Worm (Caenorhabditis elegans) whole organism, L1 larva: Measurements from ENCODE around the gene fli-1.

Experiments used
- C04F5.9 ChIP-seq: sonication (generic microtip); optimal IDR thresholded peaks from 2 replicates; lab custom pipeline; 2016; ENCODE audit warnings: missing genetic modification characterization, missing compliant biosample characterization
- Y116A8C.19 ChIP-seq: sonication (generic microtip); optimal IDR thresholded peaks from 2 replicates; lab custom pipeline; 2016; ENCODE audit warnings: missing compliant biosample characterization, missing genetic modification characterization, borderline replicate concordance
- alr-1 ChIP-seq: fragments of 200-800 bp; sonication (Bioruptor generic); optimal IDR thresholded peaks from 2 replicates; lab custom pipeline; 2018; ENCODE audit warnings: borderline replicate concordance, mild to moderate bottlenecking, missing genetic modification characterization, missing compliant biosample characterization
- aly-2 ChIP-seq: fragments of 150-350 bp; optimal IDR thresholded peaks from 2 replicates; lab custom pipeline; 2014; ENCODE audit warnings: missing biosample characterization, missing genetic modification characterization
- ama-1 ChIP-seq: fragments of 150-350 bp; optimal IDR thresholded peaks from 2 replicates; lab custom pipeline; 2014
- ceh-63 ChIP-seq: fragments of 200-800 bp; sonication (Bioruptor generic); optimal IDR thresholded peaks from 2 replicates; lab custom pipeline; 2018; ENCODE audit warnings: mild to moderate bottlenecking, missing genetic modification characterization, missing compliant biosample characterization
- ceh-8 ChIP-seq: fragments of 200-800 bp; sonication (Bioruptor generic); optimal IDR thresholded peaks from 2 replicates; lab custom pipeline; 2018; ENCODE audit warnings: mild to moderate bottlenecking, missing genetic modification characterization, moderate library complexity, missing compliant biosample characterization
- ceh-88 ChIP-seq: fragments of 200-800 bp; sonication (Bioruptor generic); IDR thresholded peaks from 2 replicates; pipeline ENCODE4 v1.3.6; 2022; ENCODE audit warnings: missing genetic modification characterization, missing compliant biosample characterization
- ceh-90 ChIP-seq: sonication (generic microtip); optimal IDR thresholded peaks from 2 replicates; lab custom pipeline; 2016; ENCODE audit warnings: missing genetic modification characterization, missing compliant biosample characterization
- ces-1 ChIP-seq: fragments of 150-350 bp; optimal IDR thresholded peaks from 2 replicates; lab custom pipeline; 2014; ENCODE audit warnings: missing biosample characterization, missing genetic modification reagents, missing genetic modification characterization
- dsc-1 ChIP-seq: sonication (generic microtip); optimal IDR thresholded peaks from 2 replicates; lab custom pipeline; 2016; ENCODE audit warnings: mild to moderate bottlenecking, missing genetic modification characterization, missing compliant biosample characterization
- efl-1 ChIP-seq, 4 experiments: fragments of 150-350 bp; optimal IDR thresholded peaks in 3 of 4; peaks in 1 of 4; 1 replicate in 1 of 4; 2 replicates in 3 of 4; lab custom pipeline; 2014; ENCODE audit warnings: missing biosample characterization in 2 of 4, missing genetic modification characterization in 2 of 4, missing genetic modification reagents in 2 of 4
- efl-3 ChIP-seq: fragments of 200-800 bp; sonication (Bioruptor generic); optimal IDR thresholded peaks from 2 replicates; lab custom pipeline; 2018; ENCODE audit warnings: mild to moderate bottlenecking, missing genetic modification characterization, missing compliant biosample characterization
- egl-13 ChIP-seq: sonication (generic microtip); optimal IDR thresholded peaks from 2 replicates; lab custom pipeline; 2016; ENCODE audit warnings: missing genotype, missing genetic modification reagents, missing genetic modification characterization, missing compliant biosample characterization
- elt-2 ChIP-seq: sonication (generic microtip); optimal IDR thresholded peaks from 2 replicates; lab custom pipeline; 2016; ENCODE audit warnings: missing genetic modification characterization, mild to moderate bottlenecking, inconsistent platforms, missing compliant biosample characterization, missing genetic modification reagents
- elt-3 ChIP-seq, 6 experiments: fragments of 150-350 bp in 1 of 6; sonication (generic microtip); optimal IDR thresholded peaks; 2 replicates each; lab custom pipeline; 2017 to 2018; ENCODE audit warnings: missing biosample characterization in 6 of 6, missing genetic modification characterization in 6 of 6, inconsistent platforms in 1 of 6
- fkh-10 ChIP-seq: sonication (generic microtip); optimal IDR thresholded peaks from 2 replicates; lab custom pipeline; 2017; ENCODE audit warnings: missing biosample characterization, missing genetic modification reagents, missing genetic modification characterization
- fkh-4 ChIP-seq: sonication (generic microtip); optimal IDR thresholded peaks from 2 replicates; lab custom pipeline; 2016; ENCODE audit warnings: missing compliant biosample characterization, missing genetic modification characterization, borderline replicate concordance
- fos-1 ChIP-seq: fragments of 150-350 bp; optimal IDR thresholded peaks from 2 replicates; lab custom pipeline; 2014; ENCODE audit warnings: missing biosample characterization, missing genetic modification characterization
- grh-1 ChIP-seq: fragments of 200-800 bp; sonication (Bioruptor generic); IDR thresholded peaks from 2 replicates; pipeline ENCODE4 v1.3.6; 2022; ENCODE audit warnings: missing genetic modification reagents, missing genetic modification characterization, missing compliant biosample characterization
- hlh-17 ChIP-seq: fragments of 200-800 bp; sonication (Bioruptor generic); optimal IDR thresholded peaks from 2 replicates; lab custom pipeline; 2018; ENCODE audit warnings: missing genetic modification characterization, mild to moderate bottlenecking, missing compliant biosample characterization, moderate library complexity, borderline replicate concordance
- hlh-4 ChIP-seq: sonication (generic microtip); optimal IDR thresholded peaks from 2 replicates; lab custom pipeline; 2016; ENCODE audit warnings: mild to moderate bottlenecking, missing genetic modification characterization, missing compliant biosample characterization
- irx-1 ChIP-seq: sonication (generic microtip); optimal IDR thresholded peaks from 2 replicates; lab custom pipeline; 2016; ENCODE audit warnings: missing genetic modification characterization, missing compliant biosample characterization
- isw-1 ChIP-seq: fragments of 200-800 bp; sonication (Bioruptor generic); IDR thresholded peaks from 2 replicates; pipeline ENCODE4 v1.3.6; 2022; ENCODE audit warnings: missing genetic modification characterization, missing compliant biosample characterization
- jun-1 ChIP-seq: fragments of 150-350 bp; optimal IDR thresholded peaks from 2 replicates; lab custom pipeline; 2014; ENCODE audit warnings: missing biosample characterization, missing genetic modification reagents, missing genetic modification characterization
- lin-13 ChIP-seq: fragments of 150-350 bp; optimal IDR thresholded peaks from 2 replicates; lab custom pipeline; 2014; ENCODE audit warnings: missing biosample characterization, missing genetic modification reagents, missing genetic modification characterization
- lin-14 ChIP-seq: fragments of 200-800 bp; sonication (Bioruptor generic); optimal IDR thresholded peaks from 2 replicates; lab custom pipeline; 2018; ENCODE audit warnings: mild to moderate bottlenecking, missing genetic modification characterization, moderate library complexity, missing compliant biosample characterization
- lin-15B ChIP-seq: fragments of 150-350 bp; sonication (generic microtip); optimal IDR thresholded peaks from 3 replicates; lab custom pipeline; 2014; ENCODE audit warnings: missing biosample characterization, missing genetic modification characterization
- lin-35 ChIP-seq, 2 experiments: fragments of 150-350 bp; optimal IDR thresholded peaks; 2 replicates each; lab custom pipeline; 2014; ENCODE audit warnings: missing biosample characterization in 2 of 2, missing genetic modification characterization in 2 of 2, missing genetic modification reagents in 2 of 2
- lir-3 ChIP-seq: sonication (generic microtip); optimal IDR thresholded peaks from 2 replicates; lab custom pipeline; 2016; ENCODE audit warnings: mild to moderate bottlenecking, missing genetic modification characterization, moderate library complexity, missing compliant biosample characterization; ENCODE audit not compliant: poor library complexity
- lsy-2 ChIP-seq, 2 experiments: fragments of 150-350 bp; optimal IDR thresholded peaks; 2 replicates each; lab custom pipeline; 2014; ENCODE audit warnings: missing biosample characterization in 2 of 2, missing genetic modification characterization in 2 of 2
- mab-9 ChIP-seq: fragments of 200-800 bp; sonication (Bioruptor generic); IDR thresholded peaks from 2 replicates; pipeline ENCODE4 v1.3.6; 2022; ENCODE audit warnings: missing genetic modification reagents, missing genetic modification characterization, missing compliant biosample characterization
- mef-2 ChIP-seq: fragments of 150-350 bp; optimal IDR thresholded peaks from 2 replicates; lab custom pipeline; 2014; ENCODE audit warnings: missing biosample characterization, missing genetic modification characterization
- nhr-19 ChIP-seq: fragments of 200-800 bp; sonication (Bioruptor generic); conservative IDR thresholded peaks from 2 replicates; pipeline ENCODE4 v1.3.6; 2022; ENCODE audit warnings: missing genetic modification characterization, missing compliant biosample characterization
- nhr-28 ChIP-seq: fragments of 150-350 bp; optimal IDR thresholded peaks from 2 replicates; lab custom pipeline; 2014; ENCODE audit warnings: missing biosample characterization, missing genetic modification characterization
- nhr-71 ChIP-seq: sonication (generic microtip); optimal IDR thresholded peaks from 2 replicates; lab custom pipeline; 2016; ENCODE audit warnings: mild to moderate bottlenecking, missing genetic modification characterization, moderate library complexity, missing compliant biosample characterization
- nhr-76 ChIP-seq: sonication (generic microtip); optimal IDR thresholded peaks from 2 replicates; lab custom pipeline; 2017; ENCODE audit warnings: missing biosample characterization, missing genetic modification characterization
- nhr-77 ChIP-seq: fragments of 150-350 bp; optimal IDR thresholded peaks from 2 replicates; lab custom pipeline; 2014; ENCODE audit warnings: missing biosample characterization, missing genetic modification characterization
- nhr-84 ChIP-seq: sonication (generic microtip); optimal IDR thresholded peaks from 2 replicates; lab custom pipeline; 2017; ENCODE audit warnings: missing biosample characterization, missing genetic modification characterization
- nhr-90 ChIP-seq: sonication (generic microtip); optimal IDR thresholded peaks from 2 replicates; lab custom pipeline; 2016; ENCODE audit warnings: mild to moderate bottlenecking, missing genetic modification characterization, missing compliant biosample characterization; ENCODE audit not compliant: poor library complexity
- pag-3 ChIP-seq: sonication (generic microtip); optimal IDR thresholded peaks from 2 replicates; lab custom pipeline; 2017; ENCODE audit warnings: missing genetic modification characterization, mild to moderate bottlenecking, missing compliant biosample characterization, antibody characterized with exemption, borderline replicate concordance; ENCODE audit not compliant: insufficient read depth
- pqm-1 ChIP-seq: sonication (generic microtip); optimal IDR thresholded peaks from 3 replicates; lab custom pipeline; 2017; ENCODE audit warnings: missing biosample characterization, missing genetic modification characterization
- rnt-1 ChIP-seq: sonication (generic microtip); optimal IDR thresholded peaks from 2 replicates; lab custom pipeline; 2016; ENCODE audit warnings: mild to moderate bottlenecking, missing genetic modification characterization, moderate library complexity, missing compliant biosample characterization
- snpc-4 ChIP-seq: fragments of 150-350 bp; optimal IDR thresholded peaks from 2 replicates; lab custom pipeline; 2014; ENCODE audit warnings: missing biosample characterization, missing genetic modification characterization
- swsn-7 ChIP-seq: sonication (generic microtip); optimal IDR thresholded peaks from 2 replicates; lab custom pipeline; 2016; ENCODE audit warnings: missing genetic modification characterization, missing compliant biosample characterization
- tbx-2 ChIP-seq: sonication (generic microtip); optimal IDR thresholded peaks from 2 replicates; lab custom pipeline; 2016; ENCODE audit warnings: missing genetic modification characterization, missing compliant biosample characterization
- unc-30 ChIP-seq: sonication (generic microtip); optimal IDR thresholded peaks from 2 replicates; lab custom pipeline; 2017; ENCODE audit warnings: missing biosample characterization, missing genetic modification characterization
- unc-86 ChIP-seq: sonication (generic microtip); optimal IDR thresholded peaks from 2 replicates; lab custom pipeline; 2016; ENCODE audit warnings: missing genetic modification characterization, missing compliant biosample characterization
- unc-98 ChIP-seq: fragments of 200-800 bp; sonication (Bioruptor generic); IDR thresholded peaks from 2 replicates; pipeline ENCODE4 v1.3.6; 2022; ENCODE audit warnings: missing genetic modification characterization, missing compliant biosample characterization
- vab-15 ChIP-seq: sonication (generic microtip); optimal IDR thresholded peaks from 2 replicates; lab custom pipeline; 2017; ENCODE audit warnings: missing genotype, mild to moderate bottlenecking, missing genetic modification characterization, missing compliant biosample characterization
- xbp-1 ChIP-seq: sonication (generic microtip); optimal IDR thresholded peaks from 2 replicates; lab custom pipeline; 2016; ENCODE audit warnings: missing genetic modification characterization, missing compliant biosample characterization
- zag-1 ChIP-seq: fragments of 150-350 bp; optimal IDR thresholded peaks from 2 replicates; lab custom pipeline; 2014; ENCODE audit warnings: missing biosample characterization, missing genetic modification characterization
- ztf-11 ChIP-seq, 2 experiments: sonication (generic microtip); optimal IDR thresholded peaks; 2 replicates each; lab custom pipeline; 2016 to 2017; ENCODE audit warnings: missing genetic modification characterization in 2 of 2, missing biosample characterization in 1 of 2, missing compliant biosample characterization in 1 of 2

Gene fli-1

ce11 chrIII:8689655-8690054 lies 6.1 kb upstream of the fli-1 start, which contains the start of gene B0303.4 (continued):
- peak in 1 of 6 experiments; percentile 67 for TF ChIP-seq elt-3 (tag; optimal IDR thresholded peaks at IDR 0.05; lab: Kevin White, UChicago)
- TF ChIP-seq pag-3 (tag; lab: Kevin White, UChicago) = peak; percentile 43
- TF ChIP-seq ztf-11 (tag; optimal IDR thresholded peaks at IDR 0.05; lab: Kevin White, UChicago) = no peak
- no peak for TF ChIP-seq hlh-17 (GFP tag; lab: Kevin White, UChicago)
- no peak for TF ChIP-seq jun-1 (tag; lab: Kevin White, UChicago)
- TF ChIP-seq mef-2 (tag; lab: Kevin White, UChicago) = no peak
- TF ChIP-seq unc-30 = no peak
- peak; percentile 76 for TF ChIP-seq lsy-2 (tag; optimal IDR thresholded peaks at IDR 0.05; lab: Kevin White, UChicago)
- TF ChIP-seq grh-1 (GFP tag; lab: Robert Waterston, UW) = no peak
- TF ChIP-seq ama-1 (lab: Kevin White, UChicago) = no peak
- no peak for TF ChIP-seq ceh-8
- TF ChIP-seq aly-2 (tag; lab: Kevin White, UChicago) = no peak
- no peak for TF ChIP-seq nhr-76 (tag; lab: Kevin White, UChicago)
- TF ChIP-seq irx-1 (tag; lab: Kevin White, UChicago) = no peak
- TF ChIP-seq ceh-63 = no peak
- peak; percentile 54 for TF ChIP-seq rnt-1 (tag; lab: Kevin White, UChicago)
- TF ChIP-seq dsc-1 (tag; lab: Kevin White, UChicago) = peak; percentile 33
- TF ChIP-seq efl-1 (optimal IDR thresholded peaks at IDR 0.05; lab: Kevin White, UChicago) = peak; percentile 59 to 64
- peak; percentile 55 to 63 for TF ChIP-seq efl-1 (GFP tag; optimal IDR thresholded peaks at IDR 0.05 in 1 of 2; lab: Kevin White, UChicago)
- peak; percentile 89 for TF ChIP-seq lin-14
- TF ChIP-seq lir-3 (tag; lab: Kevin White, UChicago) = peak; percentile 38
- no peak for TF ChIP-seq fos-1 (tag; lab: Kevin White, UChicago)
- TF ChIP-seq mab-9 (GFP tag; lab: Robert Waterston, UW) = no peak
- no peak for TF ChIP-seq pqm-1 (tag; lab: Kevin White, UChicago)
- no peak for TF ChIP-seq zag-1 (tag; lab: Kevin White, UChicago)
- no peak for TF ChIP-seq alr-1 (tag; lab: Kevin White, UChicago)
- peak; percentile 29 for TF ChIP-seq lin-13
- TF ChIP-seq swsn-7 = peak; percentile 55
- TF ChIP-seq hlh-4 (tag; lab: Kevin White, UChicago) = no peak
- no peak for TF ChIP-seq nhr-77 (tag; lab: Kevin White, UChicago)
- TF ChIP-seq unc-98 (GFP tag; lab: Robert Waterston, UW) = no peak
- no peak for TF ChIP-seq Y116A8C.19 (tag; lab: Kevin White, UChicago)
- no peak for TF ChIP-seq ceh-90 (tag; lab: Kevin White, UChicago)
- no peak for TF ChIP-seq nhr-84 (tag; lab: Kevin White, UChicago)
- no peak for TF ChIP-seq snpc-4
- TF ChIP-seq egl-13 = no peak
- peak; percentile 46 for TF ChIP-seq tbx-2 (tag; lab: Kevin White, UChicago)
- no peak for TF ChIP-seq unc-86 (tag; lab: Kevin White, UChicago)
- no peak for TF ChIP-seq isw-1
- no peak for TF ChIP-seq fkh-4 (tag; lab: Kevin White, UChicago)
- peak; percentile 38 for TF ChIP-seq lin-15B (tag; lab: Kevin White, UChicago)
- TF ChIP-seq nhr-19 = no peak
- no peak for TF ChIP-seq ceh-88
- TF ChIP-seq fkh-10 = no peak
- peak; percentile 68 to 76 for TF ChIP-seq lin-35 (GFP tag; optimal IDR thresholded peaks at IDR 0.05; lab: Kevin White, UChicago)
- TF ChIP-seq elt-2 (tag; lab: Kevin White, UChicago) = no peak
- no peak for TF ChIP-seq efl-3 (GFP tag; lab: Kevin White, UChicago)
- peak; percentile 20 for TF ChIP-seq nhr-90
- TF ChIP-seq C04F5.9 = no peak
- TF ChIP-seq vab-15 (tag; lab: Kevin White, UChicago) = no peak
- peak; percentile 72 for TF ChIP-seq nhr-71 (tag; lab: Kevin White, UChicago)
- peak; percentile 34 for TF ChIP-seq xbp-1 (tag; lab: Kevin White, UChicago)
- TF ChIP-seq nhr-28 = no peak
- TF ChIP-seq ces-1 (GFP tag; lab: Kevin White, UChicago) = no peak
